Fruit fly (Drosophila melanogaster): ENCODE results near the gene CBP.

dm6 chrX:7307478-7308200 lies 29.5 kb upstream of the CBP start, which contains the start of gene brk:
- TF ChIP-seq usp (GFP tag; optimal IDR thresholded peaks at IDR 0.05) (no peak), psq (optimal IDR thresholded peaks at IDR 0.05) (no peak), CG8478 (optimal IDR thresholded peaks at IDR 0.05) (no peak), Dll (optimal IDR thresholded peaks at IDR 0.05) (peak; percentile 97), EcR (GFP tag; optimal IDR thresholded peaks at IDR 0.05) (no peak)

Data from whole organism.